Worm (Caenorhabditis elegans) whole organism, early embryonic: Measurements from ENCODE around the gene F44E2.8.

ENCODE experiments used
- F13C5.2 ChIP-seq: sonication (generic microtip); optimal IDR thresholded peaks from 2 replicates; lab custom pipeline; 2017; ENCODE audit warnings: mild to moderate bottlenecking, missing genetic modification characterization, inconsistent platforms, missing compliant biosample characterization
- ama-1 ChIP-seq: fragments of 150-350 bp; optimal IDR thresholded peaks from 2 replicates; lab custom pipeline; 2014
- ceh-13 ChIP-seq: fragments of 200-800 bp; sonication (Bioruptor generic); optimal IDR thresholded peaks from 2 replicates; lab custom pipeline; 2018; ENCODE audit warnings: mild to moderate bottlenecking, missing genetic modification characterization, missing compliant biosample characterization
- ceh-36 ChIP-seq: sonication (generic microtip); optimal IDR thresholded peaks from 2 replicates; lab custom pipeline; 2016; ENCODE audit warnings: missing genetic modification characterization, inconsistent platforms, missing compliant biosample characterization
- flt-1 ChIP-seq: fragments of 200-800 bp; sonication (Bioruptor generic); IDR thresholded peaks from 2 replicates; pipeline ENCODE4 v1.3.6; 2022; ENCODE audit warnings: missing genetic modification characterization, missing compliant biosample characterization
- hmbx-1 ChIP-seq: sonication (generic microtip); optimal IDR thresholded peaks from 2 replicates; lab custom pipeline; 2016; ENCODE audit warnings: mild to moderate bottlenecking, missing genetic modification characterization, missing compliant biosample characterization
- hmg-4 ChIP-seq: fragments of 200-800 bp; sonication (Bioruptor generic); optimal IDR thresholded peaks from 2 replicates; lab custom pipeline; 2018; ENCODE audit warnings: mild to moderate bottlenecking, missing genetic modification characterization, missing compliant biosample characterization
- hnd-1 ChIP-seq: sonication (generic microtip); optimal IDR thresholded peaks from 2 replicates; lab custom pipeline; 2016; ENCODE audit warnings: missing genetic modification characterization, missing compliant biosample characterization
- pes-1 ChIP-seq: fragments of 200-800 bp; sonication (Bioruptor generic); IDR thresholded peaks from 2 replicates; pipeline ENCODE4 v1.3.6; 2022; ENCODE audit warnings: missing genetic modification reagents, missing genetic modification characterization, missing compliant biosample characterization
- scrt-1 ChIP-seq: fragments of 200-800 bp; sonication (Bioruptor generic); IDR thresholded peaks from 2 replicates; pipeline ENCODE4 v1.3.6; 2022; ENCODE audit warnings: missing genetic modification characterization, missing compliant biosample characterization
- tbx-11 ChIP-seq: fragments of 200-800 bp; sonication (Bioruptor generic); IDR thresholded peaks from 2 replicates; pipeline ENCODE4 v1.3.6; 2022; ENCODE audit warnings: missing genetic modification characterization, missing compliant biosample characterization
- tra-4 ChIP-seq: sonication (generic microtip); optimal IDR thresholded peaks from 2 replicates; lab custom pipeline; 2017; ENCODE audit warnings: missing genetic modification characterization, missing compliant biosample characterization

ce11 chrIII:8877002-8877401 lies 27.3 kb upstream of the F44E2.8 start, which contains the start of gene K01F9.2:
- TF ChIP-seq ama-1 (lab: Kevin White, UChicago) = no peak
- TF ChIP-seq pes-1 = no peak
- no peak for TF ChIP-seq hmbx-1
- no peak for TF ChIP-seq tra-4 (tag; lab: Kevin White, UChicago)
- TF ChIP-seq hnd-1 (tag; lab: Kevin White, UChicago) = no peak
- TF ChIP-seq flt-1 (GFP tag; lab: Robert Waterston, UW) = no peak
- no peak for TF ChIP-seq ceh-13
- no peak for TF ChIP-seq scrt-1 (GFP tag; lab: Robert Waterston, UW)
- no peak for TF ChIP-seq ceh-36
- TF ChIP-seq F13C5.2 (tag; lab: Kevin White, UChicago) = no peak
- no peak for TF ChIP-seq hmg-4 (GFP tag; lab: Kevin White, UChicago)
- TF ChIP-seq tbx-11 = no peak
